Worm (Caenorhabditis elegans) whole organism, L1 larva: ENCODE measurements around the gene ins-1.

Experiments used
- ama-1 ChIP-seq: fragments of 150-350 bp; optimal IDR thresholded peaks from 2 replicates; lab custom pipeline; 2014
- efl-1 ChIP-seq, 4 experiments: fragments of 150-350 bp; optimal IDR thresholded peaks in 3 of 4; peaks in 1 of 4; 1 replicate in 1 of 4; 2 replicates in 3 of 4; lab custom pipeline; 2014; ENCODE audit warnings: missing biosample characterization in 2 of 4, missing genetic modification characterization in 2 of 4, missing genetic modification reagents in 2 of 4
- egl-27 ChIP-seq, 2 experiments: fragments of 150-350 bp in 1 of 2; sonication (generic microtip); optimal IDR thresholded peaks; 3 replicates each; lab custom pipeline; 2017 to 2018; ENCODE audit warnings: missing biosample characterization in 2 of 2, missing genetic modification characterization in 2 of 2, missing genetic modification reagents in 2 of 2
- skn-1 ChIP-seq: fragments of 150-350 bp; optimal IDR thresholded peaks from 2 replicates; lab custom pipeline; 2014; ENCODE audit warnings: missing biosample characterization, missing genetic modification characterization
- snpc-4 ChIP-seq: fragments of 150-350 bp; optimal IDR thresholded peaks from 2 replicates; lab custom pipeline; 2014; ENCODE audit warnings: missing biosample characterization, missing genetic modification characterization
- sox-4 ChIP-seq: sonication (generic microtip); optimal IDR thresholded peaks from 2 replicates; lab custom pipeline; 2016; ENCODE audit warnings: missing genetic modification characterization, missing compliant biosample characterization
- ztf-11 ChIP-seq, 2 experiments: sonication (generic microtip); optimal IDR thresholded peaks; 2 replicates each; lab custom pipeline; 2016 to 2017; ENCODE audit warnings: missing genetic modification characterization in 2 of 2, missing biosample characterization in 1 of 2, missing compliant biosample characterization in 1 of 2

ce11 chrIV:10396827-10397226, 39.7 kb upstream of the ins-1 start:
- TF ChIP-seq ztf-11 (tag; optimal IDR thresholded peaks at IDR 0.05; lab: Kevin White, UChicago): no peak
- no peak for TF ChIP-seq ama-1 (lab: Kevin White, UChicago)
- no peak for TF ChIP-seq skn-1
- TF ChIP-seq sox-4: no peak
- no peak for TF ChIP-seq snpc-4 (tag; lab: Kevin White, UChicago)
- no peak for TF ChIP-seq egl-27 (tag; optimal IDR thresholded peaks at IDR 0.05; lab: Kevin White, UChicago)
- no peak for TF ChIP-seq efl-1 (optimal IDR thresholded peaks at IDR 0.05; lab: Kevin White, UChicago)
- no peak for TF ChIP-seq efl-1 (GFP tag; optimal IDR thresholded peaks at IDR 0.05 in 1 of 2; lab: Kevin White, UChicago)
